Fruit fly (Drosophila melanogaster) whole organism, adult: ENCODE data around the gene CG13894.

Source experiments
- CG12768 ChIP-seq: fragments of 200-800 bp; sonication (Bioruptor generic); optimal IDR thresholded peaks from 2 replicates; lab custom pipeline; 2017; ENCODE audit warnings: missing biosample characterization, missing genetic modification characterization, mild to moderate bottlenecking, moderate library complexity, missing genetic modification reagents
- CG14711 ChIP-seq: fragments of 200-800 bp; sonication (Bioruptor generic); optimal IDR thresholded peaks from 2 replicates; lab custom pipeline; 2018; ENCODE audit warnings: missing biosample characterization, mild to moderate bottlenecking, missing genetic modification characterization, moderate library complexity
- CG1620 ChIP-seq: fragments of 200-800 bp; sonication (Bioruptor generic); optimal IDR thresholded peaks from 2 replicates; lab custom pipeline; 2016; ENCODE audit warnings: missing biosample characterization, missing genetic modification characterization
- CG33017 ChIP-seq: fragments of 200-800 bp; sonication (Bioruptor generic); optimal IDR thresholded peaks from 2 replicates; lab custom pipeline; 2018; ENCODE audit warnings: missing biosample characterization, mild to moderate bottlenecking, missing genetic modification characterization, moderate library complexity
- CG7045 ChIP-seq: fragments of 200-800 bp; sonication (Bioruptor generic); optimal IDR thresholded peaks from 2 replicates; lab custom pipeline; 2017; ENCODE audit warnings: missing biosample characterization, mild to moderate bottlenecking, missing genetic modification characterization
- CG7101 ChIP-seq: fragments of 200-800 bp; sonication (Bioruptor generic); optimal IDR thresholded peaks from 2 replicates; lab custom pipeline; 2018; ENCODE audit warnings: missing biosample characterization, mild to moderate bottlenecking, missing genetic modification characterization, moderate library complexity
- Clk ChIP-seq: fragments of 200-800 bp; sonication (Bioruptor generic); optimal IDR thresholded peaks from 2 replicates; lab custom pipeline; 2017; ENCODE audit warnings: missing biosample characterization, missing genetic modification characterization
- Crg-1 ChIP-seq: fragments of 200-800 bp; sonication (Bioruptor generic); optimal IDR thresholded peaks from 2 replicates; lab custom pipeline; 2016; ENCODE audit warnings: missing biosample characterization, missing genetic modification characterization
- Hr96 ChIP-seq: fragments of 200-800 bp; sonication (Bioruptor generic); optimal IDR thresholded peaks from 2 replicates; lab custom pipeline; 2016; ENCODE audit warnings: missing biosample characterization, missing genetic modification characterization
- Mnt ChIP-seq: fragments of 200-800 bp; sonication (Bioruptor generic); optimal IDR thresholded peaks from 2 replicates; lab custom pipeline; 2016; ENCODE audit warnings: missing biosample characterization, mild to moderate bottlenecking, missing genetic modification characterization
- bab1 ChIP-seq: fragments of 200-800 bp; sonication (Bioruptor generic); optimal IDR thresholded peaks from 3 replicates; lab custom pipeline; 2019; ENCODE audit warnings: missing biosample characterization, mild to moderate bottlenecking, missing genetic modification characterization, moderate library complexity
- cic ChIP-seq: fragments of 200-800 bp; sonication (Bioruptor generic); optimal IDR thresholded peaks from 2 replicates; lab custom pipeline; 2017; ENCODE audit warnings: missing biosample characterization, mild to moderate bottlenecking, missing genetic modification characterization, moderate library complexity
- cnc ChIP-seq, 2 experiments: fragments of >200 bp; optimal IDR thresholded peaks; 2 replicates each; lab custom pipeline; 2017
- kay ChIP-seq: fragments of 200-800 bp; sonication (Bioruptor generic); peaks from one replicate; lab custom pipeline; 2016; ENCODE audit warnings: missing biosample characterization, missing genetic modification characterization, borderline replicate concordance
- ovo ChIP-seq: fragments of 200-800 bp; sonication (Bioruptor generic); optimal IDR thresholded peaks from 2 replicates; lab custom pipeline; 2016; ENCODE audit warnings: missing biosample characterization, missing genetic modification characterization
- tj ChIP-seq: fragments of 200-800 bp; sonication (Bioruptor generic); optimal IDR thresholded peaks from 3 replicates; lab custom pipeline; 2017; ENCODE audit warnings: missing biosample characterization, mild to moderate bottlenecking, missing genetic modification characterization, moderate library complexity
- toe ChIP-seq: fragments of 200-800 bp; sonication (Bioruptor generic); optimal IDR thresholded peaks from 2 replicates; lab custom pipeline; 2016; ENCODE audit warnings: missing biosample characterization, missing genetic modification characterization

CG13894 gene

dm6 chr3L:645426-646036 lies 53.4 kb downstream of the CG13894 start:
- TF ChIP-seq tj (GFP tag; lab: Kevin White, UChicago) (no peak), bab1 (GFP tag; lab: Kevin White, UChicago) (no peak), kay (GFP tag; lab: Kevin White, UChicago) (no peak), Mnt (no peak), CG33017 (no peak), Hr96 (no peak), cic (GFP tag; lab: Kevin White, UChicago) (no peak), CG14711 (no peak), toe (GFP tag; lab: Kevin White, UChicago) (no peak), cnc (optimal IDR thresholded peaks at IDR 0.05; lab: Kevin White, UChicago) (no peak), Clk (GFP tag; lab: Kevin White, UChicago) (no peak), CG7101 (tag; lab: Kevin White, UChicago) (no peak), CG1620 (GFP tag; lab: Kevin White, UChicago) (no peak)

- TF ChIP-seq CG33017 (no peak), Mnt (no peak), Crg-1 (GFP tag; lab: Kevin White, UChicago) (no peak), CG7045 (GFP tag; lab: Kevin White, UChicago) (no peak), ovo (GFP tag; lab: Kevin White, UChicago) (no peak), bab1 (GFP tag; lab: Kevin White, UChicago) (peak; percentile 26), CG1620 (GFP tag; lab: Kevin White, UChicago) (no peak), CG12768 (GFP tag; lab: Kevin White, UChicago) (no peak), cic (GFP tag; lab: Kevin White, UChicago) (no peak), tj (GFP tag; lab: Kevin White, UChicago) (peak; percentile 44)
These were observed 54.7 kb downstream of the CG13894 start for dm6 chr3L:644111-644718.
